Worm (Caenorhabditis elegans) whole organism, L3 larva: ENCODE data around the gene Y25C1A.8.

ENCODE experiments used
- R02D3.7 ChIP-seq: fragments of 150-350 bp; optimal IDR thresholded peaks from 2 replicates; lab custom pipeline; 2014; ENCODE audit warnings: missing biosample characterization, missing genetic modification characterization
- ama-1 ChIP-seq: fragments of 150-350 bp; optimal IDR thresholded peaks from 2 replicates; lab custom pipeline; 2018
- ceh-16 ChIP-seq: sonication (generic microtip); optimal IDR thresholded peaks from 2 replicates; lab custom pipeline; 2017; ENCODE audit warnings: missing biosample characterization, missing genetic modification characterization
- ceh-28 ChIP-seq: fragments of 150-350 bp; optimal IDR thresholded peaks from 2 replicates; lab custom pipeline; 2014; ENCODE audit warnings: missing biosample characterization, missing genetic modification reagents, missing genetic modification characterization
- ceh-9 ChIP-seq: sonication (generic microtip); optimal IDR thresholded peaks from 2 replicates; lab custom pipeline; 2018; ENCODE audit warnings: missing biosample characterization, missing genetic modification characterization
- daf-12 ChIP-seq: fragments of 150-350 bp; optimal IDR thresholded peaks from 2 replicates; lab custom pipeline; 2014; ENCODE audit warnings: missing biosample characterization, missing genetic modification reagents, missing genetic modification characterization
- egl-27 ChIP-seq: sonication (generic microtip); optimal IDR thresholded peaks from 4 replicates; lab custom pipeline; 2017; ENCODE audit warnings: missing biosample characterization, missing genetic modification reagents, missing genetic modification characterization
- egl-5 ChIP-seq: fragments of 150-350 bp; optimal IDR thresholded peaks from 2 replicates; lab custom pipeline; 2017; ENCODE audit warnings: missing biosample characterization, missing genetic modification reagents, missing genetic modification characterization, inconsistent platforms
- elt-1 ChIP-seq: fragments of 150-350 bp; optimal IDR thresholded peaks from 2 replicates; lab custom pipeline; 2014; ENCODE audit warnings: missing biosample characterization, missing genetic modification characterization
- elt-2 ChIP-seq: sonication (generic microtip); optimal IDR thresholded peaks from 2 replicates; lab custom pipeline; 2016; ENCODE audit warnings: missing genetic modification reagents, mild to moderate bottlenecking, missing genetic modification characterization, missing compliant biosample characterization
- elt-3 ChIP-seq, 3 experiments: fragments of 150-350 bp in 1 of 3; sonication (generic microtip) in 2 of 3; optimal IDR thresholded peaks; 2 replicates in 2 of 3; 4 replicates in 1 of 3; lab custom pipeline; 2014 to 2017; ENCODE audit warnings: missing biosample characterization in 3 of 3, missing genetic modification characterization in 3 of 3
- eor-1 ChIP-seq, 2 experiments: fragments of 150-350 bp; optimal IDR thresholded peaks; 2 replicates each; lab custom pipeline; 2014 to 2018; ENCODE audit warnings: missing biosample characterization in 2 of 2, missing genetic modification characterization in 2 of 2
- fkh-10 ChIP-seq: sonication (generic microtip); optimal IDR thresholded peaks from 2 replicates; lab custom pipeline; 2017; ENCODE audit warnings: missing biosample characterization, missing genetic modification reagents, missing genetic modification characterization
- fkh-2 ChIP-seq: fragments of 150-350 bp; optimal IDR thresholded peaks from 2 replicates; lab custom pipeline; 2014; ENCODE audit warnings: missing biosample characterization, missing genetic modification reagents, missing genetic modification characterization
- fos-1 ChIP-seq: fragments of 150-350 bp; optimal IDR thresholded peaks from 2 replicates; lab custom pipeline; 2014; ENCODE audit warnings: missing biosample characterization, missing genetic modification characterization
- lin-15B ChIP-seq: fragments of 150-350 bp; optimal IDR thresholded peaks from 2 replicates; lab custom pipeline; 2014; ENCODE audit warnings: missing biosample characterization, missing genetic modification characterization
- lin-39 ChIP-seq: fragments of 150-350 bp; optimal IDR thresholded peaks from 2 replicates; lab custom pipeline; 2018; ENCODE audit warnings: missing biosample characterization, missing genetic modification reagents, missing genetic modification characterization
- lsy-12 ChIP-seq: sonication (generic microtip); optimal IDR thresholded peaks from 2 replicates; lab custom pipeline; 2016; ENCODE audit warnings: mild to moderate bottlenecking, missing genetic modification characterization, missing compliant biosample characterization
- mdl-1 ChIP-seq: fragments of 150-350 bp; optimal IDR thresholded peaks from 2 replicates; lab custom pipeline; 2014; ENCODE audit warnings: missing biosample characterization, missing genetic modification characterization
- nhr-11 ChIP-seq: fragments of 150-350 bp; optimal IDR thresholded peaks from 2 replicates; lab custom pipeline; 2014; ENCODE audit warnings: missing biosample characterization, missing genetic modification characterization
- nhr-237 ChIP-seq: fragments of 150-350 bp; optimal IDR thresholded peaks from 2 replicates; lab custom pipeline; 2014; ENCODE audit warnings: missing biosample characterization, missing genetic modification characterization
- nhr-28 ChIP-seq: fragments of 150-350 bp; optimal IDR thresholded peaks from 2 replicates; lab custom pipeline; 2014; ENCODE audit warnings: missing biosample characterization, missing genetic modification characterization
- nhr-43 ChIP-seq: sonication (generic microtip); optimal IDR thresholded peaks from 2 replicates; lab custom pipeline; 2016; ENCODE audit warnings: mild to moderate bottlenecking, missing genetic modification characterization, missing compliant biosample characterization; ENCODE audit not compliant: poor library complexity, severe bottlenecking
- nhr-67 ChIP-seq: fragments of 150-350 bp; optimal IDR thresholded peaks from 2 replicates; lab custom pipeline; 2014; ENCODE audit warnings: missing biosample characterization, missing genetic modification characterization
- nhr-76 ChIP-seq: fragments of 150-350 bp; sonication (generic microtip); optimal IDR thresholded peaks from 5 replicates; lab custom pipeline; 2014; ENCODE audit warnings: missing biosample characterization, missing genetic modification characterization
- nhr-77 ChIP-seq: fragments of 150-350 bp; optimal IDR thresholded peaks from 2 replicates; lab custom pipeline; 2014; ENCODE audit warnings: missing biosample characterization, missing genetic modification characterization
- pha-4 ChIP-seq: fragments of 150-350 bp; optimal IDR thresholded peaks from 2 replicates; lab custom pipeline; 2014; ENCODE audit warnings: missing biosample characterization, missing genetic modification reagents, missing genetic modification characterization
- pqm-1 ChIP-seq: fragments of 150-350 bp; optimal IDR thresholded peaks from 2 replicates; lab custom pipeline; 2017; ENCODE audit warnings: missing biosample characterization, missing genetic modification characterization, inconsistent platforms
- sea-2 ChIP-seq: fragments of 150-350 bp; sonication (generic microtip); optimal IDR thresholded peaks from 4 replicates; lab custom pipeline; 2014; ENCODE audit warnings: missing biosample characterization, missing genetic modification reagents, missing genetic modification characterization
- skn-1 ChIP-seq: fragments of 150-350 bp; optimal IDR thresholded peaks from 2 replicates; lab custom pipeline; 2014; ENCODE audit warnings: missing biosample characterization, missing genetic modification characterization
- snpc-4 ChIP-seq: fragments of 150-350 bp; optimal IDR thresholded peaks from 2 replicates; lab custom pipeline; 2014; ENCODE audit warnings: missing biosample characterization, missing genetic modification characterization
- tbx-2 ChIP-seq: sonication (generic microtip); optimal IDR thresholded peaks from 2 replicates; lab custom pipeline; 2016; ENCODE audit warnings: mild to moderate bottlenecking, missing genetic modification characterization, missing compliant biosample characterization
- unc-39 ChIP-seq: sonication (generic microtip); optimal IDR thresholded peaks from 4 replicates; lab custom pipeline; 2017; ENCODE audit warnings: missing biosample characterization, missing genetic modification characterization
- unc-62 ChIP-seq: fragments of 150-350 bp; sonication (generic microtip); optimal IDR thresholded peaks from 4 replicates; lab custom pipeline; 2014; ENCODE audit warnings: missing biosample characterization, missing genetic modification reagents, missing genetic modification characterization
- zag-1 ChIP-seq: fragments of 150-350 bp; optimal IDR thresholded peaks from 2 replicates; lab custom pipeline; 2014; ENCODE audit warnings: missing biosample characterization, missing genetic modification characterization
- ztf-11 ChIP-seq: fragments of 150-350 bp; optimal IDR thresholded peaks from 2 replicates; lab custom pipeline; 2014; ENCODE audit warnings: missing biosample characterization, missing genetic modification characterization
- ztf-4 ChIP-seq: fragments of 150-350 bp; optimal IDR thresholded peaks from 2 replicates; lab custom pipeline; 2014; ENCODE audit warnings: missing biosample characterization, missing genetic modification characterization

The Y25C1A.8 gene

DNA sequence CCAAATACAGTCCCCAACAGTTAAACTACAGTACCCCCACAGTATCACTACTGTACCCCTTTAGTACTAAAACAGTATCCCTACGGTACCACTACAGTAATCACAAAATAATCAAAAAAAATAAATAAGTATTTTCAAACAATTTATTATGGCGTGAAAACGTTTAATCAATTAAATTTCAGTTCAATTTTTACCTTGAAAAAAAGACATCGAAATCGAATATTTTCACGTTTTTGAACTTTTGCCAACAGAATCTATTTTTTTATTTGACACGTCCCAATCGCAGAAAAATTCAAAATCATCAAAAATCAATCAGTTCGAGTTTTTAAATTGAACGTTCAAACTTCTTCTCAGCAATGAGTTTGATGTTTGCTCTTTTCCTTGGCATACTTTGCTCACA, 37.2 kb upstream of the Y25C1A.8 start, which contains the start of gene clec-123:
TSS of gene clec-123 (plus strand) at position 301 of the 400 bp plus-strand sequence.
- TF ChIP-seq lin-39 (tag; lab: Kevin White, UChicago) = no peak
- no peak for TF ChIP-seq tbx-2
- no peak for TF ChIP-seq unc-39
- TF ChIP-seq ceh-16 = no peak
- no peak for TF ChIP-seq pqm-1
- no peak for TF ChIP-seq fkh-10 (GFP tag; lab: Kevin White, UChicago)
- TF ChIP-seq nhr-77 = no peak
- TF ChIP-seq lin-15B (tag; lab: Kevin White, UChicago) = no peak
- no peak for TF ChIP-seq ztf-4 (tag; lab: Kevin White, UChicago)
- TF ChIP-seq fos-1 (tag; lab: Kevin White, UChicago) = no peak
- no peak for TF ChIP-seq skn-1 (tag; lab: Kevin White, UChicago)
- no peak for TF ChIP-seq elt-2 (tag; lab: Kevin White, UChicago)
- no peak for TF ChIP-seq ceh-9 (tag; lab: Kevin White, UChicago)
- TF ChIP-seq egl-5 (tag; lab: Kevin White, UChicago) = no peak
- TF ChIP-seq ama-1 (lab: Kevin White, UChicago) = no peak
- no peak for TF ChIP-seq R02D3.7 (tag; lab: Kevin White, UChicago)
- no peak for TF ChIP-seq nhr-43 (tag; lab: Kevin White, UChicago)

DNA sequence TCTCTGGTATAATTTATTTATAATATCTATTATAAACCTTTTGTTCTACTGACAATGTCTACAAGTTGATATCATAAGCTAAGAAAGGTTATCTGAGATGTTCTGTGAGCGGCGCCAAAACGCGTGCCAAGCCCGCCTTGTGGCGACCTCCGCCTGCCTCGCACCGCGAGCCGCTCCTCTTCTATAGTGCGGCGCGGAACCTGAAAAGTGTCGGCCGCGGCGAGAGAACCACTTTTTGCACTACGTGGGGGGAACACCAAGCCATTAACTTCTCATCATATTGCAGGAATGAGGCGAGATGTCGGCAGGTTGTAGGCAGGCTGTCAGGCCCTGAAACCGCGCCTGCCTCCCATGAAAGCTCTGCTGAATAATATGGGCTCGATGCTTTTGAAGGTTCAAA, 36.5 kb upstream of the Y25C1A.8 start:
- TF ChIP-seq pha-4 = no peak
- peak; percentile 32 for TF ChIP-seq snpc-4 (tag; lab: Kevin White, UChicago)
- TF ChIP-seq ztf-11 (tag; lab: Kevin White, UChicago) = no peak

DNA sequence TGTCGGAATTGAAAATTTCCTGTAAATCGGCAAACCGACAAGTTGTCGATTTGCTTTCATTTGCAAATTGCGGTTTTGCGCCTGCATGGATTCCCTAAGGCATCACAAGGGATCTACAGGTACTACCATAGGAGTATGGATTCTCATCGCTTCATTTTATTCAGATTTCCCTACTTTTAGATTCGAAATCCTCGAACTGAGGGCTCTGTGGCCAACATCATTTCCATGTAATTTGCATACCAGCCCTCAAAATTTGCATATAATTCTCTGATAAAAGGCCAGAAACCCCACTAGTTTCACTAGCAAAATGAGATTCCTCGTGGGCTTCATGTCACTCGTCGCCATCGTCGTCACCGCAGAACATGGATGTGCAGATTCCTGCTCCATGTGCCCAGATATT, 35.6 kb upstream of the Y25C1A.8 start, which contains the start of gene Y25C1A.2:
TSS of gene Y25C1A.2 (plus strand) at position 301 of the 400 bp plus-strand sequence.
- no peak for TF ChIP-seq elt-1 (tag; lab: Kevin White, UChicago)
- TF ChIP-seq skn-1 (tag; lab: Kevin White, UChicago) = no peak
- TF ChIP-seq ceh-28 = no peak
- no peak for TF ChIP-seq ceh-16
- TF ChIP-seq nhr-76 (tag; lab: Kevin White, UChicago) = no peak
- TF ChIP-seq nhr-11 (tag; lab: Kevin White, UChicago) = no peak
- no peak for TF ChIP-seq eor-1 (tag; optimal IDR thresholded peaks at IDR 0.05; lab: Kevin White, UChicago)
- TF ChIP-seq nhr-43 (tag; lab: Kevin White, UChicago) = no peak
- no peak for TF ChIP-seq unc-62 (GFP tag; lab: Kevin White, UChicago)
- TF ChIP-seq mdl-1 (tag; lab: Kevin White, UChicago) = no peak
- TF ChIP-seq daf-12 (tag; lab: Kevin White, UChicago) = no peak
- no peak for TF ChIP-seq ztf-4 (tag; lab: Kevin White, UChicago)

DNA sequence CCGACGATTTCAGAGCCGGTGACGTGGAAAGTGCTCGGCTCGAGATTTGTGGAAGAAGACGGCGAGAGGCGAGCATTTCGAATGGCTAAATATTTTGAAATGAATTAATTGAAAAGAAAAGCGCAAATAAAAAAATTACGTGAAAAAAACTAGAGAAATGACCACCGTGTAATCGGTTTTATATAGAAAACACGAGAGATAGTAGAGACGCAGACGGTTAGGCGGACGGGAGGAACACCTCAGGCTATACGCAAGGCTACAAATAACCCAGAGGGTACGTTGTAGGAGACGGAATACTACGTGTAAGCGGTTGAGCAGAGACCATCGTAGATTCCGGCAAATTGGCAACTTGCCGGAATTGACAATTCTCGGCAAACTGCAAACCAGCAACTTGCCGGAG, 34.4 kb upstream of the Y25C1A.8 start, which contains the start of gene Y25C1A.13:
TSS of gene Y25C1A.13 (minus strand) at position 101 of the 400 bp plus-strand sequence.
- TF ChIP-seq nhr-67 = no peak
- no peak for TF ChIP-seq eor-1 (tag; optimal IDR thresholded peaks at IDR 0.05; lab: Kevin White, UChicago)
- no peak for TF ChIP-seq egl-5 (tag; lab: Kevin White, UChicago)
- TF ChIP-seq elt-2 (tag; lab: Kevin White, UChicago) = peak; percentile 1
- TF ChIP-seq lsy-12 = no peak
- TF ChIP-seq fkh-2 = no peak

DNA sequence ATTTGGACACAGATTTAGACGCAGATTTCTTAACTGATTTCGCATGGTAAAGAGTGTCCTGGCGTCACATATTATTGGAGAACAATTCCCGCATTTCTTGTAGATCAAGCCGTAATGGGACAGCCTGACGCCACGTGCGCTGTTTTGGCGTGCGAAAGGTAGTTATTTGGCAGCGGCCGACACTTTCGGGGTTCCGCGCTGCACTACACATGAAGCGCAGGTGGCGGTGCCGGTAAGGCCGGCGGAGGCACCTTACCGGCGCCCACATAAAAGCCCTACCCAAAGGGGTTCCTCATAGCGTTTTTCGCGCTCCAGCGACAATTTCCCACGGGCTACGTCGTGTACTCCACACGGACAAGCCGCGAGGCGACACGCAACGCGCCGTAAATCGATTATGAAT, 33.3 kb upstream of the Y25C1A.8 start:
- TF ChIP-seq elt-3 (tag; optimal IDR thresholded peaks at IDR 0.05; lab: Kevin White, UChicago) (no peak), egl-27 (tag; lab: Kevin White, UChicago) (no peak), elt-1 (tag; lab: Kevin White, UChicago) (no peak), nhr-28 (tag; lab: Kevin White, UChicago) (no peak), R02D3.7 (tag; lab: Kevin White, UChicago) (no peak), fos-1 (tag; lab: Kevin White, UChicago) (no peak), nhr-237 (no peak), skn-1 (tag; lab: Kevin White, UChicago) (no peak), ceh-9 (tag; lab: Kevin White, UChicago) (no peak), zag-1 (tag; lab: Kevin White, UChicago) (no peak), sea-2 (GFP tag; lab: Kevin White, UChicago) (no peak)
